Fruit fly (Drosophila melanogaster): ENCODE data around the gene CG12204.
A peak's percentile ranks its signal among the peaks of the same experiment; 100 is the strongest.

Gene CG12204

dm6 chrX:19501274-19501673 lies 7.1 kb upstream of the CG12204 start (continued):
- TF ChIP-seq CG30403 (GFP tag; optimal IDR thresholded peaks at IDR 0.05) (no peak), luna (GFP tag; optimal IDR thresholded peaks at IDR 0.05) (no peak), Adf1 (GFP tag; IDR thresholded peaks at IDR 0.05) (0 out of 2 replicates have a peak, but pooled peaks have one; percentile 8), CG9797 (GFP tag; optimal IDR thresholded peaks at IDR 0.05) (no peak), yki (optimal IDR thresholded peaks at IDR 0.05) (no peak), CG32772 (GFP tag; IDR thresholded peaks at IDR 0.05) (no peak), Hsf (GFP tag; optimal IDR thresholded peaks at IDR 0.05) (no peak), CG2202 (tag; optimal IDR thresholded peaks at IDR 0.05) (no peak), CG8281 (tag; optimal IDR thresholded peaks at IDR 0.05) (no peak), gcm (GFP tag; optimal IDR thresholded peaks at IDR 0.05) (no peak), eve (GFP tag; optimal IDR thresholded peaks at IDR 0.05) (no peak), amos (GFP tag; IDR thresholded peaks at IDR 0.05; ENCODE audit: partially characterized antibody) (no peak), Dip3 (GFP tag; optimal IDR thresholded peaks at IDR 0.05) (no peak), CG11723 (GFP tag; optimal IDR thresholded peaks at IDR 0.05) (no peak), cwo (GFP tag; optimal IDR thresholded peaks at IDR 0.05) (peak; percentile 34)

- TF ChIP-seq mirr (GFP tag; optimal IDR thresholded peaks at IDR 0.05) (no peak), CG8388 (GFP tag; optimal IDR thresholded peaks at IDR 0.05) (no peak), repo (GFP tag; optimal IDR thresholded peaks at IDR 0.05) (no peak), CG11085 (GFP tag; IDR thresholded peaks at IDR 0.05) (no peak), grau (tag; optimal IDR thresholded peaks at IDR 0.05) (no peak), Six4 (GFP tag; optimal IDR thresholded peaks at IDR 0.05) (no peak), crol (GFP tag; IDR thresholded peaks at IDR 0.05) (0 out of 2 replicates have a peak, but pooled peaks have one; percentile 15), CG3407 (GFP tag; optimal IDR thresholded peaks at IDR 0.05) (no peak), CG18476 (GFP tag; optimal IDR thresholded peaks at IDR 0.05) (no peak), tna (GFP tag; IDR thresholded peaks at IDR 0.05; ENCODE audit: partially characterized antibody) (no peak), sd (tag; optimal IDR thresholded peaks at IDR 0.05) (peak; percentile 2), CG32532 (GFP tag; IDR thresholded peaks at IDR 0.05) (0 out of 2 replicates have a peak, but pooled peaks have one; percentile 31), CG1832 (GFP tag; optimal IDR thresholded peaks at IDR 0.05) (peak; percentile 26), slp2 (GFP tag; optimal IDR thresholded peaks at IDR 0.05) (no peak), CG7987 (GFP tag; optimal IDR thresholded peaks at IDR 0.05) (no peak), Mrtf (GFP tag; IDR thresholded peaks at IDR 0.05) (no peak), CG5245 (GFP tag; optimal IDR thresholded peaks at IDR 0.05) (no peak), Tbp (GFP tag; optimal IDR thresholded peaks at IDR 0.05) (no peak), ro (GFP tag; IDR thresholded peaks at IDR 0.05) (no peak), gcm (GFP tag; optimal IDR thresholded peaks at IDR 0.05) (no peak), CG9817 (tag; optimal IDR thresholded peaks at IDR 0.05) (no peak), da (GFP tag; optimal IDR thresholded peaks at IDR 0.05) (no peak), CG14441 (GFP tag; IDR thresholded peaks at IDR 0.05) (no peak), CG15011 (GFP tag; optimal IDR thresholded peaks at IDR 0.05) (no peak), ap (GFP tag; IDR thresholded peaks at IDR 0.05) (no peak), pzg (GFP tag; optimal IDR thresholded peaks at IDR 0.05) (no peak), CG9215 (GFP tag; IDR thresholded peaks at IDR 0.05) (peak; percentile 78), Hey (tag; optimal IDR thresholded peaks at IDR 0.05) (no peak), luna (GFP tag; optimal IDR thresholded peaks at IDR 0.05) (no peak), CG4424 (GFP tag; optimal IDR thresholded peaks at IDR 0.05) (no peak), Atf6 (GFP tag; IDR thresholded peaks at IDR 0.05) (0 out of 2 replicates have a peak, but pooled peaks have one; percentile 20), CG13123 (GFP tag; optimal IDR thresholded peaks at IDR 0.05) (no peak), Fer2 (tag; optimal IDR thresholded peaks at IDR 0.05) (no peak), Xrp1 (GFP tag; IDR thresholded peaks at IDR 0.05) (no peak), CG7745 (tag; optimal IDR thresholded peaks at IDR 0.05) (no peak), ken (GFP tag; IDR thresholded peaks at IDR 0.05) (no peak), tgo (GFP tag; IDR thresholded peaks at IDR 0.05) (no peak), GATAe (GFP tag; conservative IDR thresholded peaks at IDR 0.05) (no peak)
Measured at dm6 chrX:19498755-19499321, 4.6 kb upstream of the CG12204 start.

Data from whole organism, embryonic.